Worm (Caenorhabditis elegans): ENCODE measurements around the gene apc-10.

DNA sequence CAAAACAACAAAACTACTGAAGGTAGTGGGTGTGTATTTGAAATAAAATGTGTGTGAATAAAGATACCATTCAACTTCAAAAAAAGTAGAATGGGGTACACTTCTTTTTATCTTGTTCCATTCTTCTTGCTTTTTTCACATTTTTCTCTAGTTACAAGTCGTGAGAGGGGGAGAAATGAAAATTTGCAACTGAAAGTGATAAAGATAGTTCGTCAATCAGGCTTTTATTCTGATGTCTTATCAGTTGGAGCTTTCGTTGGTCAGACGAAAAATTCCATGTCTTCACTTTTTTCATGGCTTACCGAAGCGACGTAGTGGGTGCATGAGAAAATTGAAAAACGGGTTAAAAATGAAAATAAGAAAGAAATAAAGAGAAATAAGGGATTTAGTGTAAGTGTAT lies 7.6 kb upstream of the apc-10 start, which contains the start of gene Y32F6A.4:
- TF ChIP-seq ama-1 (optimal IDR thresholded peaks at IDR 0.05) (no peak), ceh-13 (GFP tag; optimal IDR thresholded peaks at IDR 0.05) (no peak), pes-1 (GFP tag; IDR thresholded peaks at IDR 0.05) (no peak), hmg-4 (GFP tag; optimal IDR thresholded peaks at IDR 0.05) (no peak), sea-1 (GFP tag; conservative IDR thresholded peaks at IDR 0.05) (no peak)
